Worm (Caenorhabditis elegans) whole organism, L2 larva: ENCODE measurements around the gene srh-244.

ENCODE experiments used
- ama-1 ChIP-seq: fragments of 150-350 bp; optimal IDR thresholded peaks from 2 replicates; lab custom pipeline; 2018; ENCODE audit warnings: inconsistent platforms
- elt-3 ChIP-seq: sonication (generic microtip); optimal IDR thresholded peaks from 2 replicates; lab custom pipeline; 2017; ENCODE audit warnings: missing biosample characterization, missing genetic modification characterization
- lin-13 ChIP-seq: fragments of 150-350 bp; optimal IDR thresholded peaks from 2 replicates; lab custom pipeline; 2014; ENCODE audit warnings: missing biosample characterization, missing genetic modification reagents, missing genetic modification characterization
- lsy-2 ChIP-seq, 2 experiments: fragments of 150-350 bp in 1 of 2; sonication (generic microtip) in 1 of 2; optimal IDR thresholded peaks; 2 replicates each; lab custom pipeline; 2014 to 2017; ENCODE audit warnings: missing biosample characterization in 2 of 2, missing genetic modification characterization in 2 of 2
- mdl-1 ChIP-seq, 2 experiments: fragments of 150-350 bp in 1 of 2; sonication (generic microtip) in 1 of 2; optimal IDR thresholded peaks; 2 replicates each; lab custom pipeline; 2017; ENCODE audit warnings: missing biosample characterization in 2 of 2, missing genetic modification characterization in 2 of 2
- nhr-25 ChIP-seq: fragments of 150-350 bp; sonication (generic microtip); optimal IDR thresholded peaks from 3 replicates; lab custom pipeline; 2014; ENCODE audit warnings: missing biosample characterization, missing genetic modification characterization
- snpc-4 ChIP-seq: fragments of 150-350 bp; optimal IDR thresholded peaks from 2 replicates; lab custom pipeline; 2014; ENCODE audit warnings: missing biosample characterization, missing genetic modification characterization
- zag-1 ChIP-seq: fragments of 150-350 bp; optimal IDR thresholded peaks from 2 replicates; lab custom pipeline; 2014; ENCODE audit warnings: missing biosample characterization, missing genetic modification characterization

DNA sequence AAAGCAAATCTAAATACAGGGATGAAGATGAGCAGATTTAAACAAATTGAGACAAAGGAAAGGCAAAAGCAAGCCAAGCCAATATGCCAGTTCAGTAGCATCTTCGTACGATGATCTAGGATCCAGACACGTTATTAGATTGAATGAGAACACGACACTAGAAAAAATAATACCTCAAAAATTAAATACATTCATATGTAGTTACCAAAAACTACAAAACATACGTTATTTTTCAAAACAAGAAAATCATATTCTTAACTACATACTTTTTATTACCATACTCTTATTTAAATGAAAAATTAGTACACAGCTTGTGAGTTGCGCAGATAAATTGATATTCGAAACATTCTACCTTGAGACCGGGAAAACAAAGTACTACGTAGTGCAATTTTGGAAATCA is 30.4 kb upstream of the srh-244 start, which contains the start of gene srx-6:
- TF ChIP-seq lsy-2 (tag; optimal IDR thresholded peaks at IDR 0.05; lab: Kevin White, UChicago) (no peak), mdl-1 (tag; optimal IDR thresholded peaks at IDR 0.05; lab: Kevin White, UChicago) (no peak), lin-13 (GFP tag; lab: Kevin White, UChicago) (no peak), elt-3 (tag; lab: Kevin White, UChicago) (no peak), snpc-4 (tag; lab: Kevin White, UChicago) (no peak), zag-1 (tag; lab: Kevin White, UChicago) (no peak), nhr-25 (tag; lab: Kevin White, UChicago) (no peak), ama-1 (lab: Kevin White, UChicago) (no peak)
